Worm (Caenorhabditis elegans) whole organism, L3 larva: ENCODE results near the gene air-1.

Source experiments
- aly-2 ChIP-seq: fragments of 150-350 bp; optimal IDR thresholded peaks from 2 replicates; lab custom pipeline; 2014; ENCODE audit warnings: missing biosample characterization, missing genetic modification characterization
- ceh-16 ChIP-seq: sonication (generic microtip); optimal IDR thresholded peaks from 2 replicates; lab custom pipeline; 2017; ENCODE audit warnings: missing biosample characterization, missing genetic modification characterization
- ceh-28 ChIP-seq: fragments of 150-350 bp; optimal IDR thresholded peaks from 2 replicates; lab custom pipeline; 2014; ENCODE audit warnings: missing biosample characterization, missing genetic modification reagents, missing genetic modification characterization
- ceh-82 ChIP-seq: fragments of 150-350 bp; optimal IDR thresholded peaks from 2 replicates; lab custom pipeline; 2014; ENCODE audit warnings: missing biosample characterization, missing genetic modification characterization
- ceh-9 ChIP-seq: sonication (generic microtip); optimal IDR thresholded peaks from 2 replicates; lab custom pipeline; 2018; ENCODE audit warnings: missing biosample characterization, missing genetic modification characterization
- egl-27 ChIP-seq: sonication (generic microtip); optimal IDR thresholded peaks from 4 replicates; lab custom pipeline; 2017; ENCODE audit warnings: missing biosample characterization, missing genetic modification reagents, missing genetic modification characterization
- elt-1 ChIP-seq: fragments of 150-350 bp; optimal IDR thresholded peaks from 2 replicates; lab custom pipeline; 2014; ENCODE audit warnings: missing biosample characterization, missing genetic modification characterization
- elt-2 ChIP-seq: sonication (generic microtip); optimal IDR thresholded peaks from 2 replicates; lab custom pipeline; 2016; ENCODE audit warnings: missing genetic modification reagents, mild to moderate bottlenecking, missing genetic modification characterization, missing compliant biosample characterization
- elt-3 ChIP-seq, 3 experiments: fragments of 150-350 bp in 1 of 3; sonication (generic microtip) in 2 of 3; optimal IDR thresholded peaks; 2 replicates in 2 of 3; 4 replicates in 1 of 3; lab custom pipeline; 2014 to 2017; ENCODE audit warnings: missing biosample characterization in 3 of 3, missing genetic modification characterization in 3 of 3
- eor-1 ChIP-seq, 2 experiments: fragments of 150-350 bp; optimal IDR thresholded peaks; 2 replicates each; lab custom pipeline; 2014 to 2018; ENCODE audit warnings: missing biosample characterization in 2 of 2, missing genetic modification characterization in 2 of 2
- fkh-10 ChIP-seq: sonication (generic microtip); optimal IDR thresholded peaks from 2 replicates; lab custom pipeline; 2017; ENCODE audit warnings: missing biosample characterization, missing genetic modification reagents, missing genetic modification characterization
- fkh-2 ChIP-seq: fragments of 150-350 bp; optimal IDR thresholded peaks from 2 replicates; lab custom pipeline; 2014; ENCODE audit warnings: missing biosample characterization, missing genetic modification reagents, missing genetic modification characterization
- fos-1 ChIP-seq: fragments of 150-350 bp; optimal IDR thresholded peaks from 2 replicates; lab custom pipeline; 2014; ENCODE audit warnings: missing biosample characterization, missing genetic modification characterization
- hmg-11 ChIP-seq: sonication (generic microtip); optimal IDR thresholded peaks from 2 replicates; lab custom pipeline; 2016; ENCODE audit warnings: missing genetic modification characterization, missing compliant biosample characterization
- jun-1 ChIP-seq: fragments of 150-350 bp; optimal IDR thresholded peaks from 2 replicates; lab custom pipeline; 2014; ENCODE audit warnings: missing biosample characterization, missing genetic modification reagents, missing genetic modification characterization
- lin-15B ChIP-seq: fragments of 150-350 bp; optimal IDR thresholded peaks from 2 replicates; lab custom pipeline; 2014; ENCODE audit warnings: missing biosample characterization, missing genetic modification characterization
- lin-39 ChIP-seq: fragments of 150-350 bp; optimal IDR thresholded peaks from 2 replicates; lab custom pipeline; 2018; ENCODE audit warnings: missing biosample characterization, missing genetic modification reagents, missing genetic modification characterization
- lsy-12 ChIP-seq: sonication (generic microtip); optimal IDR thresholded peaks from 2 replicates; lab custom pipeline; 2016; ENCODE audit warnings: mild to moderate bottlenecking, missing genetic modification characterization, missing compliant biosample characterization
- mdl-1 ChIP-seq: fragments of 150-350 bp; optimal IDR thresholded peaks from 2 replicates; lab custom pipeline; 2014; ENCODE audit warnings: missing biosample characterization, missing genetic modification characterization
- mml-1 ChIP-seq: fragments of 150-350 bp; sonication (generic microtip); optimal IDR thresholded peaks from 3 replicates; lab custom pipeline; 2014; ENCODE audit warnings: missing biosample characterization, missing genetic modification characterization
- nfya-1 ChIP-seq: sonication (generic microtip); optimal IDR thresholded peaks from 2 replicates; lab custom pipeline; 2017; ENCODE audit warnings: missing genetic modification characterization, mild to moderate bottlenecking, missing compliant biosample characterization, antibody characterized with exemption, moderate library complexity; ENCODE audit not compliant: insufficient read depth
- nhr-12 ChIP-seq: fragments of 150-350 bp; optimal IDR thresholded peaks from 2 replicates; lab custom pipeline; 2014; ENCODE audit warnings: missing biosample characterization, missing genetic modification characterization
- nhr-23 ChIP-seq: fragments of 150-350 bp; optimal IDR thresholded peaks from 2 replicates; lab custom pipeline; 2014; ENCODE audit warnings: missing biosample characterization, missing genetic modification reagents, missing genetic modification characterization
- nhr-237 ChIP-seq: fragments of 150-350 bp; optimal IDR thresholded peaks from 2 replicates; lab custom pipeline; 2014; ENCODE audit warnings: missing biosample characterization, missing genetic modification characterization
- nhr-25 ChIP-seq: sonication (generic microtip); optimal IDR thresholded peaks from 2 replicates; lab custom pipeline; 2017; ENCODE audit warnings: missing biosample characterization, missing genetic modification characterization
- nhr-28 ChIP-seq: fragments of 150-350 bp; optimal IDR thresholded peaks from 2 replicates; lab custom pipeline; 2014; ENCODE audit warnings: missing biosample characterization, missing genetic modification characterization
- nhr-67 ChIP-seq: fragments of 150-350 bp; optimal IDR thresholded peaks from 2 replicates; lab custom pipeline; 2014; ENCODE audit warnings: missing biosample characterization, missing genetic modification characterization
- nhr-76 ChIP-seq: fragments of 150-350 bp; sonication (generic microtip); optimal IDR thresholded peaks from 5 replicates; lab custom pipeline; 2014; ENCODE audit warnings: missing biosample characterization, missing genetic modification characterization
- nhr-77 ChIP-seq: fragments of 150-350 bp; optimal IDR thresholded peaks from 2 replicates; lab custom pipeline; 2014; ENCODE audit warnings: missing biosample characterization, missing genetic modification characterization
- pha-4 ChIP-seq: fragments of 150-350 bp; optimal IDR thresholded peaks from 2 replicates; lab custom pipeline; 2014; ENCODE audit warnings: missing biosample characterization, missing genetic modification reagents, missing genetic modification characterization
- pqm-1 ChIP-seq: fragments of 150-350 bp; optimal IDR thresholded peaks from 2 replicates; lab custom pipeline; 2017; ENCODE audit warnings: missing biosample characterization, missing genetic modification characterization, inconsistent platforms
- sea-2 ChIP-seq: fragments of 150-350 bp; sonication (generic microtip); optimal IDR thresholded peaks from 4 replicates; lab custom pipeline; 2014; ENCODE audit warnings: missing biosample characterization, missing genetic modification reagents, missing genetic modification characterization
- skn-1 ChIP-seq: fragments of 150-350 bp; optimal IDR thresholded peaks from 2 replicates; lab custom pipeline; 2014; ENCODE audit warnings: missing biosample characterization, missing genetic modification characterization
- snpc-4 ChIP-seq: fragments of 150-350 bp; optimal IDR thresholded peaks from 2 replicates; lab custom pipeline; 2014; ENCODE audit warnings: missing biosample characterization, missing genetic modification characterization
- zag-1 ChIP-seq: fragments of 150-350 bp; optimal IDR thresholded peaks from 2 replicates; lab custom pipeline; 2014; ENCODE audit warnings: missing biosample characterization, missing genetic modification characterization

air-1 gene

DNA sequence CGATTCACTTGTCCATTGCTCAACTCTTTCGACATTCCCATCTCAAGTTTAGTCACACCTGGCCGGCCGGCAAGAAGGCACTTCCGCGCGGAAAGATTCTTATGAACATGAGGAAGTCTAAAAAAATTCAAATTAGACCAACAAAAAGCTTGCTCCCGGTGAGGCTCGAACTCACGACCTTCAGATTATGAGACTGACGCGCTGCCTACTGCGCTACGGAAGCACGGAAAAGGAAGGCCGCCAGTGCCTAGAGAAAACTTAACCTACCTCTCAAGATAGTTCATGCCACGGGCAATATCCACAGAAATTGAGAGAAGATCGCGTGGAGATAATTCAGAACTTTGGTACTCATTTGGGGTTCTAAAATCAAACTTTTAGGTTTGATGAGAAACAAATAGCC is 8.8 kb downstream of the air-1 start:
- TF ChIP-seq skn-1 (no peak), lsy-12 (no peak), nhr-28 (tag; lab: Kevin White, UChicago) (no peak), pha-4 (tag; lab: Kevin White, UChicago) (no peak), fkh-2 (no peak), nhr-12 (tag; lab: Kevin White, UChicago) (no peak), nhr-25 (tag; lab: Kevin White, UChicago) (no peak), jun-1 (tag; lab: Kevin White, UChicago) (no peak), eor-1 (tag; optimal IDR thresholded peaks at IDR 0.05; lab: Kevin White, UChicago) (no peak), ceh-16 (tag; lab: Kevin White, UChicago) (no peak), nhr-237 (no peak), snpc-4 (peak; percentile 62), fos-1 (tag; lab: Kevin White, UChicago) (no peak), nhr-23 (tag; lab: Kevin White, UChicago) (no peak), elt-2 (tag; lab: Kevin White, UChicago) (peak; percentile 1), pqm-1 (tag; lab: Kevin White, UChicago) (no peak), hmg-11 (no peak), sea-2 (GFP tag; lab: Kevin White, UChicago) (no peak), nfya-1 (tag; lab: Kevin White, UChicago) (peak; percentile 25), nhr-76 (tag; lab: Kevin White, UChicago) (no peak)

DNA sequence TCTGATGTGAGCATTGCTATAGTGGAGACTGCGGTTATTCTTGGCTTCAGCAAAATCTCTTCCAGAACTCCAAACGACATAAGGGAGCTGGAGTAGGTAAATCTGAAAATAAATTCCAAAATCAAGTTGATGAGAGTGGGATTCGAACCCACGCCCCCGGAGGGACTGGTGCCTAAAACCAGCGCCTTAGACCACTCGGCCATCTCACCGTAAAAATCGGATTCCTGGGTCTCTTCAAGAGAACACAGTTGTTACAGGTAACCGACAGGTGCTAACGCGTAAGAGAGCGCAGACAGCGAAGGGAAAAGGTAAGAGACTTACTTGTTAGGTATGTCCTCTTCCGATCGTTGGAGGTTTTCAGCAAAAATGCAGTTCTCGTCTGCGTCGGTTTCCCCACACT is 14.0 kb downstream of the air-1 start:
- TF ChIP-seq lin-39 (tag; lab: Kevin White, UChicago) (peak; percentile 2), elt-2 (tag; lab: Kevin White, UChicago) (peak; percentile 20), nhr-23 (tag; lab: Kevin White, UChicago) (peak; percentile 39), nfya-1 (tag; lab: Kevin White, UChicago) (peak; percentile 36), mml-1 (tag; lab: Kevin White, UChicago) (no peak), snpc-4 (peak; percentile 29), nhr-25 (tag; lab: Kevin White, UChicago) (peak; percentile 53), elt-1 (tag; lab: Kevin White, UChicago) (no peak), lsy-12 (peak; percentile 41), pqm-1 (tag; lab: Kevin White, UChicago) (peak; percentile 40)

DNA sequence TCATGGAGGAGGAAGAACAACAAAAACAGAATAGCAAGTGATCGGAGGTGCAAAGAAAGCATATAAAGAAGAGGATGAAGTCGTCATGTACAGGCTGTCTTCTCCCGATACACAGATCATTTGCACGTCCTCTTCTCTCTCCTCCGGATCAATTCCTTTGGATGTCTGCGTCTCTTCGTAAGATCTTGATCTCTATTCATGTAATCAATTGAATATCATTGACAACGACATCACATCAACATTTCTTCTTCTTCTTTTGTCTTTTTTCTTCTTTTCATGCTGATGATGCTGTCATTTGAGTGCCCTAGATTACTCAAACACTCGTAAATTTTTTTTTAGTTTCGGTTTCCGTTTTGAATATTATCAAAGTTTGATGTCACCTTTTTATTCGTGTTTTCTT is 17.0 kb downstream of the air-1 start, which contains the start of gene rol-3:
TSS of gene rol-3 (minus strand) at position 120 of the 400 bp plus-strand sequence.
- TF ChIP-seq fos-1 (tag; lab: Kevin White, UChicago) = no peak
- TF ChIP-seq elt-1 (tag; lab: Kevin White, UChicago) = no peak
- no peak for TF ChIP-seq nfya-1 (tag; lab: Kevin White, UChicago)
- TF ChIP-seq ceh-28 (tag; lab: Kevin White, UChicago) = peak; percentile 73
- TF ChIP-seq nhr-23 (tag; lab: Kevin White, UChicago) = peak; percentile 62
- TF ChIP-seq ceh-16 (tag; lab: Kevin White, UChicago) = no peak
- TF ChIP-seq hmg-11 = no peak

DNA sequence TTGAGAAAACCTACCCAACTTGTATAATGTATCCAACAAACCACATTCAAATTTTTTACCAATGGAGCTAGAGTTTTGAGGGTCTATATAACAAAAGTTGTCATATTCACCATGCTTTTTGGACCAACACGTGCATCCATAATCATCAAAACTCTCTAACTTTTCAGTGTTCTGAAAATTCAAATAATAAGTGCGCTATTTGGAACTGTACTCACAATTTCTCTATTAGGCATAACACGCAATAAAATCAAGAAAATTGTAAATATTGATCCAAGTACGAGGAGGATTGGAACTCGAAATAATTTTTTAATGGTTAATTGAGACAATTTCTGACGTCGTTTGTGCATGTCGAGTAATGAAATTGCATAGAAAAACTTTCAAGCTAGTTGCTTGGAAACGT is 18.6 kb downstream of the air-1 start, which contains the start of gene C16D9.3:
TSS of gene C16D9.3 (minus strand) at position 101 of the 400 bp plus-strand sequence.
- TF ChIP-seq elt-2 (tag; lab: Kevin White, UChicago) (no peak), ceh-9 (tag; lab: Kevin White, UChicago) (no peak), elt-3 (tag; optimal IDR thresholded peaks at IDR 0.05; lab: Kevin White, UChicago) (no peak), nhr-67 (tag; lab: Kevin White, UChicago) (no peak), aly-2 (tag; lab: Kevin White, UChicago) (no peak), eor-1 (tag; optimal IDR thresholded peaks at IDR 0.05; lab: Kevin White, UChicago) (no peak), fkh-10 (GFP tag; lab: Kevin White, UChicago) (no peak)

DNA sequence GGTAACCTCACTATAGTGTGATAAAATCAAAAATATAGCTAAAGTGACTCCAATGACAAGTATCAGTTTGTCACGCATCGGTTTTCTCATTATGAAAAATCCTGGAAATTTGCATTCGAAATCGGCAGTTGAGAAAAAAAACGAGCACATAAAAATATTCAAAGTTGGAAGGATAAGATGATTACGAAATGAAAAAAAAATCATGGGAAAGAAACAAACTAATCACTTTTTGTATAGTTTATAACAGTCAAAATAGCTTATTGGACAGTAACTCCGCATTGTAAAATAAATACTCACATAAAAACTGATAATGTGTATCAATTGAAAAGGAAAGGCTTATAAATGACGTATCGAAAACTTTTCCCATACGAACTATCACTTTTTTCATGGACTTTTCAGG is 21.5 kb downstream of the air-1 start, which contains the start of gene C16D9.4:
TSS of gene C16D9.4 (minus strand) at position 101 of the 400 bp plus-strand sequence.
- TF ChIP-seq nhr-28 (tag; lab: Kevin White, UChicago) (no peak), nhr-77 (tag; lab: Kevin White, UChicago) (no peak), elt-3 (tag; optimal IDR thresholded peaks at IDR 0.05; lab: Kevin White, UChicago) (no peak), mml-1 (tag; lab: Kevin White, UChicago) (no peak), mdl-1 (tag; lab: Kevin White, UChicago) (no peak), zag-1 (tag; lab: Kevin White, UChicago) (no peak), lin-15B (no peak), fkh-2 (no peak), snpc-4 (no peak), ceh-16 (tag; lab: Kevin White, UChicago) (no peak), egl-27 (tag; lab: Kevin White, UChicago) (no peak), ceh-28 (tag; lab: Kevin White, UChicago) (no peak), nhr-76 (tag; lab: Kevin White, UChicago) (no peak), ceh-82 (tag; lab: Kevin White, UChicago) (no peak), lsy-12 (no peak), eor-1 (tag; optimal IDR thresholded peaks at IDR 0.05; lab: Kevin White, UChicago) (no peak)
- TF ChIP-seq, all 47 proteins: peak for 0
